Fruit fly (Drosophila melanogaster): Measurements from ENCODE around the gene Pfdn6.

Pfdn6 gene

DNA sequence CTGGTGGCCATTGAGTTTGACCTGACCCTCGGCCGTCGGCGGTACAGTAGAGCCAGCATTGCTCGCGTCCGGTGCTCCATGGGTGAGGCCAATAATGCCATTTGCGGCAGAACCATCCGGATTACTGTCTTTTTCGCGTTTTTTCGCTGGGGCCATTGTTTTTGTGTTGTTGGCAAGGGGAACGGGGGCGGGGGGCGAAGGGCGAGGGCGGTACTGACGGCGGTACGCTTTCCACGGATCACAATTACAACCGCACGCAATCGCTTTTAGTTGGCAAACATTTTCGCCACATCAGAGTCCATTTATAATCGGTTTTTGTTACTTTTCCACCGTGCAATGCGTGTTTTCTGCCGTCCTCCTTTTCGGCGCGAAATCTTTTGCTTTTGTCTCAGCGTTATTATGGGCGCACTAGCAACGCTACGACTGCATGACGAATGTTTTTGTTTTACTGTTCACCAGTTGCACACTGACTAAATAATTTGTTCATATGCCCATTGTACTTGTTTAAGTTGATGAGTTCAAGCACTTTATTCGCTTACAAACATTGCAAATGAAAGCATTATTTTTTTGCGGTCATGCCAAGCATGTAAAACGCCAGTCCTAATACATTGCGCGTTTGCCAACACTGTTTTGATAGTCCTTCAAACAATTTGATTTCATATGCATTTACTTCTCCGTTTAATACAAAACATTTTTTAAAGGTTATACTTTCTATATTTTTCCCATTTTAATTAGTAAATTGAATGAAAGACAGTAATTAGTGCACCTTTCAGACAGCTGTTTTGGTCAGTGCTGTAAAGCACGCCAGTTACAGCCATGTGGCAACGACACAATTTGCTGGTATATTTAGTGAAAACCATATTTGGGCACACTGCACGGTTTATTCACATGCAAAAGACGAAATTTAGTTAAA is at the start of gene Pfdn6:
Gene Pfdn6 (plus strand): TSS at position 839 of the 913 bp plus-strand sequence.
- TF ChIP-seq gcm2 (GFP tag; optimal IDR thresholded peaks at IDR 0.05): no peak
- peak; percentile 89 for TF ChIP-seq Optix (GFP tag; IDR thresholded peaks at IDR 0.05)
- TF ChIP-seq pzg (GFP tag; optimal IDR thresholded peaks at IDR 0.05): peak; percentile 85
- 0 out of 3 replicates have a peak, but pooled peaks have one; percentile 64 for TF ChIP-seq mld (GFP tag; IDR thresholded peaks at IDR 0.05; ENCODE audit: partially characterized antibody)
- peak; percentile 71 for TF ChIP-seq CG4730 (GFP tag; IDR thresholded peaks at IDR 0.05)
- TF ChIP-seq CG17912 (GFP tag; optimal IDR thresholded peaks at IDR 0.05): peak; percentile 7
- TF ChIP-seq usp (GFP tag; optimal IDR thresholded peaks at IDR 0.05): no peak
- TF ChIP-seq Ets97D (GFP tag; optimal IDR thresholded peaks at IDR 0.05): peak; percentile 75
- TF ChIP-seq bab2 (GFP tag; optimal IDR thresholded peaks at IDR 0.05): peak; percentile 67
- TF ChIP-seq run (tag; optimal IDR thresholded peaks at IDR 0.05): peak; percentile 12
- TF ChIP-seq z (GFP tag; IDR thresholded peaks at IDR 0.05): no peak
- peak; percentile 60; the same call in 1 of the 3 replicates for TF ChIP-seq CG7963 (GFP tag; IDR thresholded peaks at IDR 0.05; ENCODE audit: partially characterized antibody)
- no peak for TF ChIP-seq Meics (GFP tag; optimal IDR thresholded peaks at IDR 0.05)
- TF ChIP-seq pita (GFP tag; optimal IDR thresholded peaks at IDR 0.05): no peak
- TF ChIP-seq nerfin-1 (tag; optimal IDR thresholded peaks at IDR 0.05): peak; percentile 66
- no peak for TF ChIP-seq dimm (GFP tag; IDR thresholded peaks at IDR 0.05)
- no peak for TF ChIP-seq tup (GFP tag; optimal IDR thresholded peaks at IDR 0.05)
- no peak for TF ChIP-seq ro (GFP tag; IDR thresholded peaks at IDR 0.05)
- TF ChIP-seq da (GFP tag; optimal IDR thresholded peaks at IDR 0.05): peak; percentile 68
- TF ChIP-seq vnd (GFP tag; IDR thresholded peaks at IDR 0.05; ENCODE audit: partially characterized antibody): peak; percentile 83
- no peak; the same call in none of the 2 replicates for TF ChIP-seq wdn (GFP tag; IDR thresholded peaks at IDR 0.05)
- peak; percentile 85; the same call in 1 of the 2 replicates for TF ChIP-seq Oaz (GFP tag; IDR thresholded peaks at IDR 0.05)
- TF ChIP-seq Deaf1 (tag; optimal IDR thresholded peaks at IDR 0.05): no peak
- 0 out of 2 replicates have a peak, but pooled peaks have one; percentile 10 for TF ChIP-seq stc (GFP tag; IDR thresholded peaks at IDR 0.05)
- TF ChIP-seq Hr78 (GFP tag; optimal IDR thresholded peaks at IDR 0.05): no peak
- no peak for TF ChIP-seq nom (GFP tag; optimal IDR thresholded peaks at IDR 0.05)
- no peak; the same call in 1 of the 2 replicates for TF ChIP-seq peb (GFP tag; IDR thresholded peaks at IDR 0.05)
- no peak for TF ChIP-seq CG10565 (GFP tag; optimal IDR thresholded peaks at IDR 0.05)
- no peak for TF ChIP-seq CG2875 (GFP tag; optimal IDR thresholded peaks at IDR 0.05)
- TF ChIP-seq dati (GFP tag; IDR thresholded peaks at IDR 0.05): 0 out of 2 replicates have a peak, but pooled peaks have one; percentile 39
- peak; percentile 84 for TF ChIP-seq CG9817 (tag; optimal IDR thresholded peaks at IDR 0.05)
- peak; percentile 63 for TF ChIP-seq HHEX (GFP tag; optimal IDR thresholded peaks at IDR 0.05)
- no peak for TF ChIP-seq Gug (GFP tag; IDR thresholded peaks at IDR 0.05)
- 0 out of 2 replicates have a peak, but pooled peaks have one; percentile 33 for TF ChIP-seq ranshi (GFP tag; IDR thresholded peaks at IDR 0.05)
- peak; percentile 77 for TF ChIP-seq CG15696 (tag; optimal IDR thresholded peaks at IDR 0.05)
- TF ChIP-seq CG6254 (GFP tag; optimal IDR thresholded peaks at IDR 0.05): no peak
- TF ChIP-seq CG10462 (GFP tag; optimal IDR thresholded peaks at IDR 0.05): peak; percentile 40
- peak; percentile 77 for TF ChIP-seq Atf-2 (GFP tag; optimal IDR thresholded peaks at IDR 0.05)
- no peak for TF ChIP-seq danr (GFP tag; IDR thresholded peaks at IDR 0.05)
- TF ChIP-seq sr (GFP tag; IDR thresholded peaks at IDR 0.05): 0 out of 3 replicates have a peak, but pooled peaks have one; percentile 39
- TF ChIP-seq HLHmδ (GFP tag; optimal IDR thresholded peaks at IDR 0.05): no peak
- peak; percentile 76 for TF ChIP-seq CG13287 (GFP tag; IDR thresholded peaks at IDR 0.05; ENCODE audit: partially characterized antibody)
- peak; percentile 84 for TF ChIP-seq Xbp1 (GFP tag; optimal IDR thresholded peaks at IDR 0.05)
- peak; percentile 56 for TF ChIP-seq CG34376 (GFP tag; optimal IDR thresholded peaks at IDR 0.05)
- TF ChIP-seq Dfd (GFP tag; optimal IDR thresholded peaks at IDR 0.05): peak in 1 of 2 experiments; percentile 26
- no peak for TF ChIP-seq CG8281 (tag; optimal IDR thresholded peaks at IDR 0.05)
- TF ChIP-seq E2f1 (GFP tag; IDR thresholded peaks at IDR 0.05): peak; percentile 80
- TF ChIP-seq crol (GFP tag; IDR thresholded peaks at IDR 0.05): peak; percentile 98

Data from whole organism, embryonic.